Fruit fly (Drosophila melanogaster) whole organism, embryonic: ENCODE data around the gene hbt.
A peak's percentile ranks its signal among the peaks of the same experiment; 100 is the strongest.

Source experiments
- Bteb2 ChIP-seq: fragments of 200-800 bp; sonication (Bioruptor generic); optimal IDR thresholded peaks from 2 replicates; lab custom pipeline; 2016; ENCODE audit warnings: missing biosample characterization, missing genetic modification characterization
- CG10366 ChIP-seq: fragments of 200-800 bp; sonication (Bioruptor generic); IDR thresholded peaks from 2 replicates; pipeline ENCODE4 v1.3.6; 2022; ENCODE audit warnings: missing biosample characterization, missing genetic modification characterization
- CG10979 ChIP-seq: fragments of 200-800 bp; sonication (Bioruptor generic); optimal IDR thresholded peaks from 2 replicates; lab custom pipeline; 2018; ENCODE audit warnings: missing biosample characterization, mild to moderate bottlenecking, missing genetic modification characterization, moderate library complexity
- CG12219 ChIP-seq: fragments of 200-800 bp; sonication (Bioruptor generic); optimal IDR thresholded peaks from 3 replicates; lab custom pipeline; 2018; ENCODE audit warnings: missing biosample characterization, mild to moderate bottlenecking, missing genetic modification characterization
- CG13424 ChIP-seq: fragments of 200-800 bp; sonication (Bioruptor generic); optimal IDR thresholded peaks from 2 replicates; lab custom pipeline; 2019; ENCODE audit warnings: missing biosample characterization, mild to moderate bottlenecking, missing genetic modification characterization, moderate library complexity
- CG1603 ChIP-seq: fragments of 200-800 bp; sonication (Bioruptor generic); optimal IDR thresholded peaks from 2 replicates; lab custom pipeline; 2019; ENCODE audit warnings: missing biosample characterization, mild to moderate bottlenecking, missing genetic modification characterization, moderate library complexity
- CG1647 ChIP-seq: fragments of 200-800 bp; sonication (Bioruptor generic); optimal IDR thresholded peaks from 3 replicates; lab custom pipeline; 2016; ENCODE audit warnings: missing biosample characterization, missing genetic modification characterization
- CG17385 ChIP-seq: fragments of 200-800 bp; sonication (Bioruptor generic); optimal IDR thresholded peaks from 3 replicates; lab custom pipeline; 2018; ENCODE audit warnings: missing biosample characterization, mild to moderate bottlenecking, missing genetic modification characterization
- CG17912 ChIP-seq: fragments of 200-800 bp; sonication (Bioruptor generic); optimal IDR thresholded peaks from 2 replicates; lab custom pipeline; 2018; ENCODE audit warnings: missing biosample characterization, mild to moderate bottlenecking, missing genetic modification characterization
- CG2199 ChIP-seq: fragments of 200-800 bp; sonication (Bioruptor generic); IDR thresholded peaks from 3 replicates; pipeline ENCODE4 v1.3.6; 2022; ENCODE audit warnings: missing biosample characterization, missing genetic modification characterization
- CG2202 ChIP-seq: fragments of 200-800 bp; sonication (Bioruptor generic); optimal IDR thresholded peaks from 2 replicates; lab custom pipeline; 2018; ENCODE audit warnings: missing biosample characterization, mild to moderate bottlenecking, missing genetic modification characterization
- CG30403 ChIP-seq: fragments of 200-800 bp; sonication (Bioruptor generic); optimal IDR thresholded peaks from 3 replicates; lab custom pipeline; 2016; ENCODE audit warnings: missing biosample characterization, missing genetic modification characterization
- CG3065 ChIP-seq: fragments of 200-800 bp; sonication (Bioruptor generic); optimal IDR thresholded peaks from 2 replicates; lab custom pipeline; 2016; ENCODE audit warnings: missing biosample characterization, missing genetic modification characterization
- CG32767 ChIP-seq: fragments of 200-800 bp; sonication (Bioruptor generic); IDR thresholded peaks from 2 replicates; pipeline ENCODE4 v1.3.6; 2022; ENCODE audit warnings: missing biosample characterization, missing genetic modification characterization
- CG3281 ChIP-seq: fragments of 200-800 bp; sonication (Bioruptor generic); optimal IDR thresholded peaks from 3 replicates; lab custom pipeline; 2017; ENCODE audit warnings: missing biosample characterization, mild to moderate bottlenecking, missing genetic modification characterization
- CG34422 ChIP-seq: fragments of 200-800 bp; sonication (Bioruptor generic); IDR thresholded peaks from 3 replicates; pipeline ENCODE4 v1.3.6; 2022; ENCODE audit warnings: missing biosample characterization, missing genetic modification characterization
- CG3726 ChIP-seq: fragments of 200-800 bp; sonication (Bioruptor generic); IDR thresholded peaks from 3 replicates; pipeline ENCODE4, ENCODE4 v1.3.6; 2022; ENCODE audit warnings: missing biosample characterization, missing genetic modification characterization
- CG4404 ChIP-seq: fragments of 200-800 bp; sonication (Bioruptor generic); IDR thresholded peaks from 2 replicates; pipeline ENCODE4 v1.3.6; 2022; ENCODE audit warnings: missing biosample characterization, missing genetic modification characterization
- CG4820 ChIP-seq: fragments of 200-800 bp; sonication (Bioruptor generic); optimal IDR thresholded peaks from 3 replicates; lab custom pipeline; 2016; ENCODE audit warnings: missing biosample characterization, missing genetic modification characterization
- CG6254 ChIP-seq: fragments of 200-800 bp; sonication (Bioruptor generic); optimal IDR thresholded peaks from 3 replicates; lab custom pipeline; 2017; ENCODE audit warnings: mild to moderate bottlenecking, missing biosample characterization, missing genetic modification reagents, missing genetic modification characterization
- CG6791 ChIP-seq: fragments of 200-800 bp; sonication (Bioruptor generic); IDR thresholded peaks from 3 replicates; pipeline ENCODE4 v1.3.6; 2022; ENCODE audit warnings: missing biosample characterization, missing genetic modification characterization; ENCODE audit not compliant: partially characterized antibody
- CG7839 ChIP-seq: fragments of 200-800 bp; sonication (Bioruptor generic); optimal IDR thresholded peaks from 3 replicates; lab custom pipeline; 2018; ENCODE audit warnings: missing biosample characterization, mild to moderate bottlenecking, missing genetic modification characterization, moderate library complexity
- CG8765 ChIP-seq: fragments of 200-800 bp; sonication (Bioruptor generic); IDR thresholded peaks from 2 replicates; pipeline ENCODE4 v1.3.6; 2022; ENCODE audit warnings: missing biosample characterization, missing genetic modification characterization
- CG9215 ChIP-seq: fragments of 200-800 bp; sonication (Bioruptor generic); IDR thresholded peaks from 2 replicates; pipeline ENCODE4 v1.3.6; 2022; ENCODE audit warnings: missing biosample characterization, missing genetic modification characterization
- CG9797 ChIP-seq: fragments of 200-800 bp; sonication (Bioruptor generic); optimal IDR thresholded peaks from 3 replicates; lab custom pipeline; 2018; ENCODE audit warnings: missing biosample characterization, mild to moderate bottlenecking, missing genetic modification characterization
- CG9932 ChIP-seq: fragments of 200-800 bp; sonication (Bioruptor generic); IDR thresholded peaks from 2 replicates; pipeline ENCODE4 v1.3.6; 2022; ENCODE audit warnings: missing biosample characterization, missing genetic modification characterization
- CrebB ChIP-seq: fragments of 200-800 bp; sonication (Bioruptor generic); optimal IDR thresholded peaks from 3 replicates; lab custom pipeline; 2018; ENCODE audit warnings: missing biosample characterization, mild to moderate bottlenecking, missing genetic modification characterization
- D ChIP-seq, 2 experiments: fragments of 200-800 bp in 1 of 2; fragments of >200 bp in 1 of 2; sonication (Bioruptor generic) in 1 of 2; optimal IDR thresholded peaks; 2 replicates in 1 of 2; 3 replicates in 1 of 2; lab custom pipeline; 2017; ENCODE audit warnings: mild to moderate bottlenecking in 1 of 2, missing biosample characterization in 1 of 2, missing genetic modification characterization in 1 of 2, missing genetic modification reagents in 1 of 2
- Dad ChIP-seq: fragments of 200-800 bp; sonication (Bioruptor generic); optimal IDR thresholded peaks from 3 replicates; lab custom pipeline; 2016; ENCODE audit warnings: missing biosample characterization, missing genetic modification characterization
- H2.0 ChIP-seq: fragments of 200-800 bp; sonication (Bioruptor generic); IDR thresholded peaks from 2 replicates; pipeline ENCODE4 v1.3.6; 2022; ENCODE audit warnings: missing biosample characterization, missing genetic modification characterization
- Hr51 ChIP-seq, 2 experiments: fragments of 200-800 bp; sonication (Bioruptor generic); optimal IDR thresholded peaks; 2 replicates in 1 of 2; 3 replicates in 1 of 2; lab custom pipeline; 2016 to 2018; ENCODE audit warnings: missing biosample characterization in 2 of 2, missing genetic modification characterization in 2 of 2, mild to moderate bottlenecking in 1 of 2, moderate library complexity in 1 of 2
- Hsf ChIP-seq: fragments of 200-800 bp; sonication (Bioruptor generic); optimal IDR thresholded peaks from 3 replicates; lab custom pipeline; 2016; ENCODE audit warnings: missing biosample characterization, missing genetic modification characterization
- Med ChIP-seq: fragments of 200-800 bp; sonication (Bioruptor generic); peaks from one replicate; lab custom pipeline; 2016; ENCODE audit warnings: missing biosample characterization, missing genetic modification characterization, mild to moderate bottlenecking, inconsistent platforms, moderate library complexity
- Nf-YA ChIP-seq: fragments of 200-800 bp; sonication (Bioruptor generic); IDR thresholded peaks from 2 replicates; pipeline ENCODE4 v1.3.6; 2022; ENCODE audit warnings: missing biosample characterization, missing genetic modification characterization
- Six4 ChIP-seq: fragments of 200-800 bp; sonication (Bioruptor generic); optimal IDR thresholded peaks from 2 replicates; lab custom pipeline; 2016; ENCODE audit warnings: missing biosample characterization, missing genetic modification characterization
- Xbp1 ChIP-seq: fragments of 200-800 bp; sonication (Bioruptor generic); optimal IDR thresholded peaks from 3 replicates; lab custom pipeline; 2016; ENCODE audit warnings: missing biosample characterization, mild to moderate bottlenecking, missing genetic modification characterization
- amos ChIP-seq: fragments of 200-800 bp; sonication (Bioruptor generic); IDR thresholded peaks from 2 replicates; pipeline ENCODE4 v1.3.6; 2022; ENCODE audit warnings: missing biosample characterization, missing genetic modification characterization; ENCODE audit not compliant: partially characterized antibody
- ci ChIP-seq: fragments of 200-800 bp; sonication (Bioruptor generic); IDR thresholded peaks from 3 replicates; pipeline ENCODE4 v1.3.6; 2022; ENCODE audit warnings: missing biosample characterization, missing genetic modification characterization
- esg ChIP-seq: fragments of 200-800 bp; sonication (Bioruptor generic); conservative IDR thresholded peaks from 2 replicates; pipeline ENCODE4 v1.3.6; 2022; ENCODE audit warnings: missing biosample characterization, missing genetic modification characterization
- eve ChIP-seq, 2 experiments: fragments of >200 bp; optimal IDR thresholded peaks; 2 replicates each; lab custom pipeline; 2017; ENCODE audit warnings: missing biosample characterization in 2 of 2, missing genetic modification characterization in 2 of 2
- jing ChIP-seq: fragments of 200-800 bp; sonication (Bioruptor generic); optimal IDR thresholded peaks from 2 replicates; lab custom pipeline; 2018; ENCODE audit warnings: missing biosample characterization, mild to moderate bottlenecking, missing genetic modification characterization
- klu ChIP-seq: fragments of 200-800 bp; sonication (Bioruptor generic); IDR thresholded peaks from 2 replicates; pipeline ENCODE4 v1.3.6; 2022; ENCODE audit warnings: missing biosample characterization, missing genetic modification characterization
- knrl ChIP-seq: fragments of 200-800 bp; sonication (Bioruptor generic); IDR thresholded peaks from 3 replicates; pipeline ENCODE4 v1.3.6; 2022; ENCODE audit warnings: missing biosample characterization, missing genetic modification characterization; ENCODE audit not compliant: partially characterized antibody
- lbe ChIP-seq: fragments of 200-800 bp; sonication (Bioruptor generic); optimal IDR thresholded peaks from 2 replicates; lab custom pipeline; 2016; ENCODE audit warnings: missing biosample characterization, mild to moderate bottlenecking, missing genetic modification characterization
- nom ChIP-seq: fragments of 200-800 bp; sonication (Bioruptor generic); optimal IDR thresholded peaks from 2 replicates; lab custom pipeline; 2017; ENCODE audit warnings: missing biosample characterization, missing genetic modification characterization, mild to moderate bottlenecking, moderate library complexity, missing genetic modification reagents
- pho ChIP-seq: fragments of 200-800 bp; sonication (Bioruptor generic); optimal IDR thresholded peaks from 2 replicates; lab custom pipeline; 2016; ENCODE audit warnings: missing biosample characterization, missing genetic modification characterization
- ranshi ChIP-seq: fragments of 200-800 bp; sonication (Bioruptor generic); IDR thresholded peaks from 2 replicates; pipeline ENCODE4 v1.3.6; 2022; ENCODE audit warnings: missing biosample characterization, missing genetic modification characterization
- shn ChIP-seq: fragments of 200-800 bp; sonication (Bioruptor generic); optimal IDR thresholded peaks from 3 replicates; lab custom pipeline; 2016; ENCODE audit warnings: missing biosample characterization, missing genetic modification characterization
- sim ChIP-seq: fragments of 200-800 bp; sonication (Bioruptor generic); IDR thresholded peaks from 2 replicates; pipeline ENCODE4 v1.3.6; 2022; ENCODE audit warnings: missing biosample characterization, missing genetic modification characterization
- slbo ChIP-seq: fragments of 200-800 bp; sonication (Bioruptor generic); IDR thresholded peaks from 2 replicates; pipeline ENCODE4 v1.3.6; 2022; ENCODE audit warnings: missing biosample characterization, missing genetic modification characterization
- tgo ChIP-seq: fragments of 200-800 bp; sonication (Bioruptor generic); IDR thresholded peaks from 3 replicates; pipeline ENCODE4 v1.3.6; 2022; ENCODE audit warnings: missing biosample characterization, missing genetic modification characterization
- yki ChIP-seq: fragments of >200 bp; optimal IDR thresholded peaks from 3 replicates; lab custom pipeline; 2018

Gene hbt

dm6 chr2L:13291066-13291434 lies 39.9 kb downstream of the hbt start (continued):
- TF ChIP-seq knrl (GFP tag; lab: Robert Waterston, UW): peak; percentile 44; the same call in 1 of the 3 replicates
- no peak for TF ChIP-seq Bteb2 (GFP tag; lab: Kevin White, UChicago)
- no peak for TF ChIP-seq CG10366 (GFP tag; lab: Robert Waterston, UW)
- TF ChIP-seq CG8765 (GFP tag; lab: Robert Waterston, UW): no peak
- no peak for TF ChIP-seq jing
- TF ChIP-seq CG9215: no peak
- no peak for TF ChIP-seq CG7839 (tag; lab: Kevin White, UChicago)
- no peak for TF ChIP-seq CG6254 (GFP tag; lab: Kevin White, UChicago)
- TF ChIP-seq Med (GFP tag; lab: Kevin White, UChicago): peak; percentile 25
- no peak for TF ChIP-seq Dad (GFP tag; lab: Kevin White, UChicago)
- TF ChIP-seq Nf-YA (GFP tag; lab: Robert Waterston, UW): 0 out of 2 replicates have a peak, but pooled peaks have one; percentile 5
- TF ChIP-seq CG4404 (GFP tag; lab: Robert Waterston, UW): no peak
- no peak for TF ChIP-seq D (optimal IDR thresholded peaks at IDR 0.05; lab: Kevin White, UChicago)
- TF ChIP-seq D (GFP tag; optimal IDR thresholded peaks at IDR 0.05; lab: Kevin White, UChicago): no peak
- TF ChIP-seq tgo (GFP tag; lab: Robert Waterston, UW): no peak
- 0 out of 3 replicates have a peak, but pooled peaks have one; percentile 21 for TF ChIP-seq CG3726
- 0 out of 3 replicates have a peak, but pooled peaks have one; percentile 31 for TF ChIP-seq CG34422 (GFP tag; lab: Robert Waterston, UW)
- no peak for TF ChIP-seq esg (GFP tag; lab: Robert Waterston, UW)
- no peak for TF ChIP-seq CG2199
- TF ChIP-seq CG1603 (tag; lab: Kevin White, UChicago): peak; percentile 17
- TF ChIP-seq eve (GFP tag; optimal IDR thresholded peaks at IDR 0.05; lab: Kevin White, UChicago): no peak
- no peak for TF ChIP-seq CG6791 (GFP tag; lab: Robert Waterston, UW)
- TF ChIP-seq CG9932 (GFP tag; lab: Robert Waterston, UW): no peak
- no peak for TF ChIP-seq slbo
- TF ChIP-seq CG17385 (GFP tag; lab: Kevin White, UChicago): no peak
- TF ChIP-seq nom (GFP tag; lab: Kevin White, UChicago): no peak
- TF ChIP-seq ranshi (GFP tag; lab: Robert Waterston, UW): no peak
- TF ChIP-seq CG13424 (tag; lab: Kevin White, UChicago): no peak
- no peak for TF ChIP-seq amos
- 0 out of 2 replicates have a peak, but pooled peaks have one; percentile 13 for TF ChIP-seq klu
- no peak for TF ChIP-seq sim
- no peak for TF ChIP-seq CG9797 (GFP tag; lab: Kevin White, UChicago)
- no peak for TF ChIP-seq CG1647 (GFP tag; lab: Kevin White, UChicago)
- no peak for TF ChIP-seq CG10979
- peak in 1 of 2 experiments; percentile 16 for TF ChIP-seq Hr51 (GFP tag; optimal IDR thresholded peaks at IDR 0.05; lab: Kevin White, UChicago)
- no peak for TF ChIP-seq CG32767 (GFP tag; lab: Robert Waterston, UW)
- TF ChIP-seq CG3065: no peak
- no peak for TF ChIP-seq pho (GFP tag; lab: Kevin White, UChicago)
- TF ChIP-seq shn (GFP tag; lab: Kevin White, UChicago): peak; percentile 21
- TF ChIP-seq CG30403: no peak
- TF ChIP-seq lbe (GFP tag; lab: Kevin White, UChicago): no peak
- no peak for TF ChIP-seq CG2202 (tag; lab: Kevin White, UChicago)
- TF ChIP-seq CG12219 (GFP tag; lab: Kevin White, UChicago): no peak
- TF ChIP-seq yki (lab: Kevin White, UChicago): no peak
- peak; percentile 4 for TF ChIP-seq CG3281 (GFP tag; lab: Kevin White, UChicago)
- no peak for TF ChIP-seq Xbp1 (GFP tag; lab: Kevin White, UChicago)
- TF ChIP-seq CG17912 (GFP tag; lab: Kevin White, UChicago): no peak
- TF ChIP-seq Hsf: no peak
- 0 out of 3 replicates have a peak, but pooled peaks have one; percentile 1 for TF ChIP-seq ci (GFP tag; lab: Robert Waterston, UW)
- TF ChIP-seq CG4820 (GFP tag; lab: Kevin White, UChicago): no peak
- TF ChIP-seq CrebB (tag; lab: Kevin White, UChicago): no peak
- no peak for TF ChIP-seq Six4 (GFP tag; lab: Kevin White, UChicago)
- TF ChIP-seq H2.0 (GFP tag; lab: Robert Waterston, UW): no peak
